Worm (Caenorhabditis elegans): Measurements from ENCODE around the gene K12H6.12.

- TF ChIP-seq nhr-12 (tag; optimal IDR thresholded peaks at IDR 0.05) (no peak), unc-62 (GFP tag; optimal IDR thresholded peaks at IDR 0.05) (no peak), nhr-2 (tag; optimal IDR thresholded peaks at IDR 0.05) (no peak), elt-3 (tag; optimal IDR thresholded peaks at IDR 0.05) (no peak), pha-4 (tag; optimal IDR thresholded peaks at IDR 0.05) (no peak), unc-39 (tag; optimal IDR thresholded peaks at IDR 0.05) (no peak), snpc-4 (tag; optimal IDR thresholded peaks at IDR 0.05) (no peak), nhr-28 (tag; optimal IDR thresholded peaks at IDR 0.05) (no peak), drap-1 (GFP tag; optimal IDR thresholded peaks at IDR 0.05) (no peak), lsy-2 (tag; optimal IDR thresholded peaks at IDR 0.05) (no peak), unc-120 (tag; optimal IDR thresholded peaks at IDR 0.05; ENCODE audit: poor library complexity, severe bottlenecking) (no peak), ceh-83 (GFP tag; optimal IDR thresholded peaks at IDR 0.05) (no peak), ces-1 (GFP tag; optimal IDR thresholded peaks at IDR 0.05) (no peak)
Observed at ce11 chrII:2836853-2837252, 28.9 kb downstream of the K12H6.12 start, which contains the start of gene K12H6.7.

All from whole organism, mixed stage, embryonic.